Fruit fly (Drosophila melanogaster) whole organism, prepupa: ENCODE data around the gene Adss.

Experiments
- Blimp-1 ChIP-seq: fragments of 200-800 bp; sonication (Bioruptor generic); optimal IDR thresholded peaks from 3 replicates; lab custom pipeline; 2017; ENCODE audit warnings: missing biosample characterization, missing genetic modification characterization, mild to moderate bottlenecking, moderate library complexity, missing genetic modification reagents
- CG10631 ChIP-seq: fragments of 200-800 bp; sonication (Bioruptor generic); optimal IDR thresholded peaks from 2 replicates; lab custom pipeline; 2016; ENCODE audit warnings: missing biosample characterization, missing genetic modification characterization
- CG11762 ChIP-seq: fragments of 200-800 bp; sonication (Bioruptor generic); optimal IDR thresholded peaks from 3 replicates; lab custom pipeline; 2016; ENCODE audit warnings: missing biosample characterization, missing genetic modification characterization; ENCODE audit not compliant: insufficient read depth
- CG15336 ChIP-seq: fragments of 200-800 bp; sonication (Bioruptor generic); IDR thresholded peaks from 2 replicates; pipeline ENCODE4 v1.3.6; 2022; ENCODE audit warnings: missing biosample characterization, missing genetic modification characterization
- CG1621 ChIP-seq: fragments of 200-800 bp; sonication (Bioruptor generic); optimal IDR thresholded peaks from 3 replicates; lab custom pipeline; 2018; ENCODE audit warnings: missing biosample characterization, mild to moderate bottlenecking, missing genetic modification characterization
- CG3032 ChIP-seq: fragments of 200-800 bp; optimal IDR thresholded peaks from 2 replicates; lab custom pipeline; 2019; ENCODE audit warnings: missing biosample characterization, mild to moderate bottlenecking, missing genetic modification characterization, moderate library complexity
- CG31627 ChIP-seq: fragments of 200-800 bp; sonication (Bioruptor generic); optimal IDR thresholded peaks from 3 replicates; lab custom pipeline; 2016; ENCODE audit warnings: missing biosample characterization, missing genetic modification characterization
- CG34406 ChIP-seq: fragments of 200-800 bp; sonication (Bioruptor generic); optimal IDR thresholded peaks from 3 replicates; lab custom pipeline; 2016; ENCODE audit warnings: missing biosample characterization, missing genetic modification characterization
- CG3919 ChIP-seq: fragments of 200-800 bp; sonication (Bioruptor generic); optimal IDR thresholded peaks from 3 replicates; lab custom pipeline; 2016; ENCODE audit warnings: missing biosample characterization, missing genetic modification characterization
- CG4318 ChIP-seq: fragments of 200-800 bp; sonication (Bioruptor generic); optimal IDR thresholded peaks from 3 replicates; lab custom pipeline; 2017; ENCODE audit warnings: missing biosample characterization, mild to moderate bottlenecking, missing genetic modification characterization
- CG6276 ChIP-seq: fragments of 200-800 bp; sonication (Bioruptor generic); optimal IDR thresholded peaks from 2 replicates; lab custom pipeline; 2017; ENCODE audit warnings: missing biosample characterization, mild to moderate bottlenecking, missing genetic modification characterization
- CG6792 ChIP-seq: fragments of 200-800 bp; sonication (Bioruptor generic); optimal IDR thresholded peaks from 3 replicates; lab custom pipeline; 2016; ENCODE audit warnings: missing biosample characterization, missing genetic modification characterization
- CG6808 ChIP-seq: fragments of 200-800 bp; sonication (Bioruptor generic); optimal IDR thresholded peaks from 3 replicates; lab custom pipeline; 2017; ENCODE audit warnings: missing biosample characterization, missing genetic modification characterization, mild to moderate bottlenecking, moderate library complexity, missing genetic modification reagents
- CG7368 ChIP-seq: fragments of 200-800 bp; sonication (Bioruptor generic); optimal IDR thresholded peaks from 3 replicates; lab custom pipeline; 2016; ENCODE audit warnings: missing biosample characterization, missing genetic modification characterization
- CG8119 ChIP-seq: fragments of 200-800 bp; sonication (Bioruptor generic); IDR thresholded peaks from 3 replicates; pipeline ENCODE4 v1.3.6; 2022; ENCODE audit warnings: missing biosample characterization, missing genetic modification characterization
- CG8319 ChIP-seq: fragments of 200-800 bp; sonication (Bioruptor generic); optimal IDR thresholded peaks from 3 replicates; lab custom pipeline; 2016; ENCODE audit warnings: missing biosample characterization, missing genetic modification characterization
- CG8632 ChIP-seq: fragments of 200-800 bp; sonication (Bioruptor generic); optimal IDR thresholded peaks from 3 replicates; lab custom pipeline; 2016; ENCODE audit warnings: missing biosample characterization, missing genetic modification characterization
- Eip75B ChIP-seq: fragments of 200-800 bp; sonication (Bioruptor generic); optimal IDR thresholded peaks from 3 replicates; lab custom pipeline; 2016; ENCODE audit warnings: missing biosample characterization, missing genetic modification characterization
- Eip78C ChIP-seq: fragments of 200-800 bp; sonication (Bioruptor generic); peaks from one replicate; lab custom pipeline; 2016; ENCODE audit warnings: missing biosample characterization, missing genetic modification characterization
- Eip93F ChIP-seq: fragments of 200-800 bp; sonication (Bioruptor generic); optimal IDR thresholded peaks from 2 replicates; lab custom pipeline; 2016; ENCODE audit warnings: missing biosample characterization, mild to moderate bottlenecking, missing genetic modification characterization
- Ets21C ChIP-seq: fragments of 200-800 bp; sonication (Bioruptor generic); optimal IDR thresholded peaks from 3 replicates; lab custom pipeline; 2016; ENCODE audit warnings: missing biosample characterization, missing genetic modification characterization
- Ets96B ChIP-seq: fragments of 200-800 bp; optimal IDR thresholded peaks from 2 replicates; lab custom pipeline; 2019; ENCODE audit warnings: missing biosample characterization, mild to moderate bottlenecking, missing genetic modification characterization, moderate library complexity
- Hr38 ChIP-seq: sonication (Bioruptor generic); optimal IDR thresholded peaks from 2 replicates; lab custom pipeline; 2016; ENCODE audit warnings: missing biosample characterization, missing genetic modification characterization
- Lpt ChIP-seq: fragments of 200-800 bp; sonication (Bioruptor generic); optimal IDR thresholded peaks from 3 replicates; lab custom pipeline; 2016; ENCODE audit warnings: missing biosample characterization, missing genetic modification characterization
- Met ChIP-seq: fragments of 200-800 bp; sonication (Bioruptor generic); optimal IDR thresholded peaks from 3 replicates; lab custom pipeline; 2016; ENCODE audit warnings: missing biosample characterization, missing genetic modification characterization
- Smox ChIP-seq: fragments of 200-800 bp; sonication (Bioruptor generic); optimal IDR thresholded peaks from 3 replicates; lab custom pipeline; 2016; ENCODE audit warnings: missing biosample characterization, missing genetic modification characterization
- Sox102F ChIP-seq: fragments of 200-800 bp; sonication (Bioruptor generic); optimal IDR thresholded peaks from 2 replicates; lab custom pipeline; 2016; ENCODE audit warnings: missing biosample characterization, mild to moderate bottlenecking, missing genetic modification characterization
- Sox15 ChIP-seq: fragments of 200-800 bp; sonication (Bioruptor generic); optimal IDR thresholded peaks from 3 replicates; lab custom pipeline; 2016; ENCODE audit warnings: missing biosample characterization, missing genetic modification characterization
- achi ChIP-seq: fragments of 200-800 bp; sonication (Bioruptor generic); optimal IDR thresholded peaks from 3 replicates; lab custom pipeline; 2016; ENCODE audit warnings: missing biosample characterization, missing genetic modification characterization
- acj6 ChIP-seq: fragments of 200-800 bp; sonication (Bioruptor generic); optimal IDR thresholded peaks from 3 replicates; lab custom pipeline; 2016; ENCODE audit warnings: missing biosample characterization, missing genetic modification characterization
- cyc ChIP-seq: fragments of 200-800 bp; sonication (Bioruptor generic); optimal IDR thresholded peaks from 3 replicates; lab custom pipeline; 2016; ENCODE audit warnings: missing biosample characterization, missing genetic modification characterization
- dac ChIP-seq: fragments of 200-800 bp; sonication (Bioruptor generic); optimal IDR thresholded peaks from 2 replicates; lab custom pipeline; 2017; ENCODE audit warnings: missing biosample characterization, mild to moderate bottlenecking, missing genetic modification characterization
- esn ChIP-seq: fragments of 200-800 bp; sonication (Bioruptor generic); optimal IDR thresholded peaks from 2 replicates; lab custom pipeline; 2016; ENCODE audit warnings: missing biosample characterization, mild to moderate bottlenecking, missing genetic modification characterization, moderate library complexity
- lz ChIP-seq: fragments of 200-800 bp; sonication (Bioruptor generic); optimal IDR thresholded peaks from 3 replicates; lab custom pipeline; 2016; ENCODE audit warnings: missing biosample characterization, missing genetic modification characterization
- net ChIP-seq: fragments of 200-800 bp; sonication (Bioruptor generic); optimal IDR thresholded peaks from 3 replicates; lab custom pipeline; 2016; ENCODE audit warnings: missing biosample characterization, missing genetic modification characterization
- salr ChIP-seq, 2 experiments: fragments of 200-800 bp; sonication (Bioruptor generic); optimal IDR thresholded peaks; 3 replicates each; lab custom pipeline; 2016 to 2018; ENCODE audit warnings: missing biosample characterization in 2 of 2, missing genetic modification characterization in 2 of 2, mild to moderate bottlenecking in 1 of 2
- ss ChIP-seq, 2 experiments: fragments of 200-800 bp; sonication (Bioruptor generic); optimal IDR thresholded peaks; 2 replicates in 1 of 2; 3 replicates in 1 of 2; lab custom pipeline; 2017 to 2018; ENCODE audit warnings: mild to moderate bottlenecking in 2 of 2, missing biosample characterization in 2 of 2, missing genetic modification characterization in 2 of 2, moderate library complexity in 1 of 2
- svp ChIP-seq: fragments of 200-800 bp; sonication (Bioruptor generic); peaks from one replicate; lab custom pipeline; 2016; ENCODE audit warnings: missing biosample characterization, missing genetic modification characterization
- topi ChIP-seq: fragments of 200-800 bp; sonication (Bioruptor generic); optimal IDR thresholded peaks from 3 replicates; lab custom pipeline; 2016; ENCODE audit warnings: missing biosample characterization, missing genetic modification characterization
- vri ChIP-seq: fragments of 200-800 bp; sonication (Bioruptor generic); optimal IDR thresholded peaks from 3 replicates; lab custom pipeline; 2016; ENCODE audit warnings: missing biosample characterization, mild to moderate bottlenecking, missing genetic modification characterization

Gene Adss

DNA sequence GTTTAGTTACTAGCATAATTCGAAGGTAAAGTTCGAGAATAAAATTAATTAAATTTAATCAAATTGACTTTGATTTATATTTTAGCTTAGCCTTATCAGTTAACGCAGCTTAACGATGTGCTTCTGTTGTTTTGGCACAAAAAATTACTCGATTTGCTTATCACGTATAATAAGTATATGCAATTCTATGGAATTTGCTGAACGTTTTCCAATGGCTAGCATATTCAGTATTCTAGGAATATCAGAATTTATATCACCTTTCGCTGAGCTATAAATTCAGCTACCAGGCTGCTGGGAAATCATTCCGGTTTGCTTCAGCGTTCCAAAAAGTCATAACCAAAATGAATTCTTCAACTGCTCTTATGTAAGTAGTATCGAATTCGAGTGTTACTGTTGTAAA, 40.4 kb upstream of the Adss start, which contains the start of gene TotA:
Gene TotA, plus strand, starts transcription at position 301 of the 400 bp plus-strand sequence.
- TF ChIP-seq net (GFP tag; lab: Kevin White, UChicago) = no peak
- no peak for TF ChIP-seq Lpt
- TF ChIP-seq CG8119 (GFP tag; lab: Robert Waterston, UW) = no peak
- no peak for TF ChIP-seq svp (GFP tag; lab: Kevin White, UChicago)
- no peak for TF ChIP-seq Eip75B (GFP tag; lab: Kevin White, UChicago)
- no peak for TF ChIP-seq Sox102F
- no peak for TF ChIP-seq Met (GFP tag; lab: Kevin White, UChicago)
- TF ChIP-seq vri (GFP tag; lab: Kevin White, UChicago) = no peak
- TF ChIP-seq CG6792 (GFP tag; lab: Kevin White, UChicago) = no peak
- TF ChIP-seq topi (GFP tag; lab: Kevin White, UChicago) = no peak
- no peak for TF ChIP-seq Smox (GFP tag; lab: Kevin White, UChicago)
- no peak for TF ChIP-seq Eip93F (GFP tag; lab: Kevin White, UChicago)
- TF ChIP-seq CG6808 (GFP tag; lab: Kevin White, UChicago) = no peak
- TF ChIP-seq CG34406 (GFP tag; lab: Kevin White, UChicago) = no peak
- TF ChIP-seq dac (GFP tag; lab: Kevin White, UChicago) = no peak
- TF ChIP-seq CG8319 (GFP tag; lab: Kevin White, UChicago) = no peak
- no peak for TF ChIP-seq Blimp-1 (GFP tag; lab: Kevin White, UChicago)
- TF ChIP-seq ss (GFP tag; optimal IDR thresholded peaks at IDR 0.05; lab: Kevin White, UChicago) = no peak
- no peak for TF ChIP-seq lz (GFP tag; lab: Kevin White, UChicago)

- TF ChIP-seq CG3919 (GFP tag; lab: Kevin White, UChicago) (no peak), CG7368 (GFP tag; lab: Kevin White, UChicago) (peak; percentile 27), achi (peak; percentile 38)
Observed at dm6 chr3R:20866204-20866603, 35.8 kb upstream of the Adss start, which contains the start of gene KaiR1D. Gene KaiR1D, minus strand, starts transcription at chr3R:20866231.

dm6 chr3R:20859845-20860244, 29.5 kb upstream of the Adss start, which contains the start of gene Ir93a:
Gene Ir93a, minus strand, starts transcription at chr3R:20859945.
- no peak for TF ChIP-seq CG8632
- TF ChIP-seq CG1621 (tag; lab: Kevin White, UChicago) = no peak
- no peak for TF ChIP-seq achi
- TF ChIP-seq salr (GFP tag; optimal IDR thresholded peaks at IDR 0.05; lab: Kevin White, UChicago) = no peak
- no peak for TF ChIP-seq dac (GFP tag; lab: Kevin White, UChicago)
- no peak for TF ChIP-seq Sox102F
- TF ChIP-seq Ets96B (tag; lab: Kevin White, UChicago) = no peak
- no peak for TF ChIP-seq Blimp-1 (GFP tag; lab: Kevin White, UChicago)
- no peak for TF ChIP-seq Smox (GFP tag; lab: Kevin White, UChicago)
- no peak for TF ChIP-seq CG11762 (GFP tag; lab: Kevin White, UChicago)
- no peak for TF ChIP-seq acj6
- TF ChIP-seq CG15336 (GFP tag; lab: Robert Waterston, UW) = no peak
- no peak for TF ChIP-seq CG10631 (GFP tag; lab: Kevin White, UChicago)
- no peak for TF ChIP-seq CG4318 (GFP tag; lab: Kevin White, UChicago)
- no peak for TF ChIP-seq Hr38
- TF ChIP-seq cyc = no peak
- TF ChIP-seq Met (GFP tag; lab: Kevin White, UChicago) = no peak
- TF ChIP-seq Sox15 (GFP tag; lab: Kevin White, UChicago) = no peak
- TF ChIP-seq, all 60 proteins: peak for 0

DNA sequence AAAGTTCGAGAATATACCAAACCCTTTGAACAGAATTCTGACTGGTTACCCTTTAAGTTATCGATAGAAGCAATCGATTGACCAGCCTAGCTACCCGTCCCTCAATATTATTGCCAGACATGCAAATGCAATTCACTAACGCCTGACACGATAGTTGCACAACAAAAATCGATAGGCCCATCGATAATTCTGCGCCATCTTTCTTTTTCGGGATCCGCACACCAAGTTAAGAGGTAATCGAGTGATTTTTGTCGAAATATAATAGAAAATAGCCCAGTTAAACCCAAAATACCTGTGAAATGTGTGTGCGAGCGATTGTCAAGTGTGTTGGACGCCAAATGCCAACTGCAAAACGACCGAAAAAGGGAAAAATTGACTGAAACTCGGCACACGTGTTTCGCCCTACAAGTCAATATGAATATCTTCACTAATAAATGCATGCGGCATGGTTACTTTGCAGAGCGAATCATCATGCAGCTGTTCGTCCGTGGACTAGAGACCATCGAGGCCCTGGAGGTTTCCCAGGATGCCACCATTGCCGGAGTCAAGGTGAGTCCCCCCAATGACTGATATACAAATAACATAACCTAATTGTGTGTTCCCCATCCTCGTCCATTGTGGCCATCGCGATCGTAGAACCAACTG, 20.1 kb upstream of the Adss start, which contains the start of gene RpS30:
Gene RpS30, plus strand, starts transcription at position 122 of the 645 bp plus-strand sequence.
- TF ChIP-seq CG3032 (tag; lab: Kevin White, UChicago) (peak; percentile 30), CG15336 (GFP tag; lab: Robert Waterston, UW) (no peak), lz (GFP tag; lab: Kevin White, UChicago) (peak; percentile 44), CG31627 (GFP tag; lab: Kevin White, UChicago) (peak; percentile 11), Ets21C (no peak), CG6276 (GFP tag; lab: Kevin White, UChicago) (no peak), Eip78C (peak; percentile 18), Smox (GFP tag; lab: Kevin White, UChicago) (peak; percentile 0), esn (GFP tag; lab: Kevin White, UChicago) (peak; percentile 43)
- TF ChIP-seq, all 60 proteins: peak for 6
